Fruit fly (Drosophila melanogaster) Kc167 (cell line): ENCODE data around the gene cact.

Source experiments
- Myc ChIP-seq: fragments of >200 bp; optimal IDR thresholded peaks from 2 replicates; lab custom pipeline; 2017; ENCODE audit warnings: missing external identifiers
- Sin3A ChIP-seq: fragments of >200 bp; optimal IDR thresholded peaks from 2 replicates; lab custom pipeline; 2018; ENCODE audit warnings: missing external identifiers
- h ChIP-seq: fragments of >200 bp; optimal IDR thresholded peaks from 3 replicates; lab custom pipeline; 2018; ENCODE audit warnings: missing external identifiers
- insv ChIP-seq: fragments of >200 bp; optimal IDR thresholded peaks from 3 replicates; lab custom pipeline; 2018; ENCODE audit warnings: missing external identifiers
- psq ChIP-seq: fragments of >200 bp; optimal IDR thresholded peaks from 2 replicates; lab custom pipeline; 2017; ENCODE audit warnings: missing external identifiers
- ttk ChIP-seq: sonication (Bioruptor generic); optimal IDR thresholded peaks from 2 replicates; lab custom pipeline; 2017; ENCODE audit warnings: missing external identifiers

Gene cact

DNA sequence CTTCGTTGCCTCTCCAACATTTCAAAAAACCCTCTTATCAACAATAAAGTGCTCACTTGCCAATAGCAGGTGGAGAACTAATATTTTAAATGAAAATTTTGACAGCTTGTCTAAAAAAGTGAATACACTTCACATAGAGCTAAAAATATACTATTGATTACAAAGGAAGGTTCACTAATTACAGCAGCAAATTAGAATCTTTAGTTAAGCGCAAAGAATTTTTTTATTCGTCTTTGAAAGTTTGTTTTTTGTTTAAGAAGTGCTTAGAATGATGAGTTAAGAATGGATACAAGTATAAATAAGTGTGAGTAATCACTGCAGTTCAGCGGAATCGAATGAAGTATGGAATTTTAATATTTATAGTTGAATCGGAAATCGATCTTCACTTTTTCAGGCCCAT, 16.2 kb upstream of the cact start, which contains the start of gene CG44405:
Gene CG44405 (minus strand): TSS at position 101 of the 400 bp plus-strand sequence.
- TF ChIP-seq Myc (lab: Kevin White, UChicago): no peak
- no peak for TF ChIP-seq h (lab: Kevin White, UChicago)
- TF ChIP-seq ttk (lab: Kevin White, UChicago): no peak
- TF ChIP-seq Sin3A (lab: Kevin White, UChicago): no peak
- TF ChIP-seq psq (lab: Kevin White, UChicago): no peak
- no peak for TF ChIP-seq insv

DNA sequence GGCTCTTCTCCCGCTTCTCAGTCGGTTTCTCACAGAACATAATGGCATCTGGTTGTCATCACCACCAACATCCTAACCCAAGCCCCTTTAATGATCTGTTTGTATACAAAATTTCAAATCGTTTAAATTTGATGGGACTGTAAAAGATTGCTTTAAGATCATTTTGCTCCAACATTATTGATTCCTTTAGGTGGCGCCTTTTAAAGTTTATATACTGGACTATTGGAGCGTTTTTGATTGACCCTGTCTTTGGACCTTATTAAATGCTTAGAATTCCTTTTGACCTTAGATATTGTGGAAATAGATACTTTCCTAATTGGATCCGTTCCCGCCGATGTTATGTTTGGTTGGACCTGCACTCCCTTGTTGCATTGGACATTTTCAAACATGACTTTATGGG, 14.3 kb upstream of the cact start, which contains the start of gene CG42266:
Gene CG42266 (minus strand): TSS at position 101 of the 400 bp plus-strand sequence.
- TF ChIP-seq ttk (lab: Kevin White, UChicago) (no peak), Myc (lab: Kevin White, UChicago) (no peak), Sin3A (lab: Kevin White, UChicago) (no peak), insv (no peak), h (lab: Kevin White, UChicago) (no peak), psq (lab: Kevin White, UChicago) (no peak)

DNA sequence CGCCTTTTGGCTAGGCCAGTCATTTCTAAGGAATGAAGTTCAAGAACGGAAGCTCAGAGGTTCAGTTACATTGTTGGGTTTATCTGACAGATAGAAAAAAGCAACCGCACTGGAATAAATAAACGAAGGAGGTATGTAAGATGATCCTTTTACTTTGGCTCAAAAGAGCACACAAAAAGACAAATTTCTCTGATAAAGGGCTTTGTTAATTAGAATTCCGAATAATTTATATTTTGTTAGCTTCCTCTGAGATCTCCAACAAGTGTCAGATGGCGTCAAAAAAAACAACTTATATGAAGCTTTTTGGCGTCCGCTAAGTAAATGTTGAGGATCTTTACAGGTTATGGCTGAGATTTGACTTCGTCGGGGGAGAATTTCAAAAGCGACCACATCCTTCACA, 11.8 kb upstream of the cact start, which contains the start of gene CG31817:
Gene CG31817 (minus strand): TSS at position 101 of the 400 bp plus-strand sequence.
- TF ChIP-seq h (lab: Kevin White, UChicago): no peak
- no peak for TF ChIP-seq Sin3A (lab: Kevin White, UChicago)
- no peak for TF ChIP-seq Myc (lab: Kevin White, UChicago)
- TF ChIP-seq ttk (lab: Kevin White, UChicago): no peak
- TF ChIP-seq psq (lab: Kevin White, UChicago): no peak
- TF ChIP-seq insv: no peak

DNA sequence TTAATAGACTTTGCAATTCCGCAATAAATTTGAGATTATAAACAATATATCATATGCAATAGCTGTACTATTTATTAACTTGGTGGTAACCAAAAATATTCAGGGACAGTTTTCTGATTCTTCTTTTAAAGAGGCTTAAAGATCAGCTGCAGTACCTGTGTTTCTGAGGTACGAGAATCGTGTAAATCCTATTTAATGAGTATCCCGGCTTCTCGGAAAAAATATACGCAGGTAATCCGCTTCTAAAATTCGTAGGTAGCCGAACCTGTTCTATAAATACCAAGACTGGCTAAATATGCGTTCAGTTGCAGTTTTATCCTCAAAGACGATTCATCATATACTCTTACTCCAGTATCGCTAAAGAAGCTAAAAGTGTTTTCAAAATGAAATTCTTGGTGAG, 3.6 kb upstream of the cact start, which contains the start of gene CG4440:
Gene CG4440 (plus strand): TSS at position 301 of the 400 bp plus-strand sequence.
- TF ChIP-seq Sin3A (lab: Kevin White, UChicago) (no peak), psq (lab: Kevin White, UChicago) (no peak), h (lab: Kevin White, UChicago) (no peak), insv (no peak), Myc (lab: Kevin White, UChicago) (no peak), ttk (lab: Kevin White, UChicago) (no peak)

DNA sequence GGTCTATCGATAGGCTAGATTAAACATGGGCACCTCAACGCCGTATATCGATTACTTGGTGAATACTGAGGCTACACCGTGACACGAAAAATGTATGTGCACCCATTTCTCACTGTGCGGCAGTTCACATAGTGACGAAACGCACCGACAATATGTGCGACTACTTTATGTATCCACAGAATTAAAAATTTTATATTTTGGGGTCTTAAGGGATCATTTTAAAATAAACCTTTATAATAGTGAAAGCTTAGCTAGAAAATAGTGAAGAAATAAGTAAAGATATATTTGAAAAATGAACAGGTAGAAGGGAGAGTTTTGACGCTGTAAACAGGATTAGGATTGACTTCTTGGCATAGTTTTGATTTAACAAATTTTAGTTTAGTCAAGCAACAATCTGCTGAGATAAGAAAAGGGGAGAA, 3.1 kb upstream of the cact start, which contains the start of gene mRpL4:
Gene mRpL4 (minus strand): TSS at position 31 of the 419 bp plus-strand sequence.
- TF ChIP-seq Sin3A (lab: Kevin White, UChicago): no peak
- TF ChIP-seq psq (lab: Kevin White, UChicago): no peak
- no peak for TF ChIP-seq insv
- TF ChIP-seq ttk (lab: Kevin White, UChicago): no peak
- TF ChIP-seq h (lab: Kevin White, UChicago): no peak
- TF ChIP-seq Myc (lab: Kevin White, UChicago): no peak

DNA sequence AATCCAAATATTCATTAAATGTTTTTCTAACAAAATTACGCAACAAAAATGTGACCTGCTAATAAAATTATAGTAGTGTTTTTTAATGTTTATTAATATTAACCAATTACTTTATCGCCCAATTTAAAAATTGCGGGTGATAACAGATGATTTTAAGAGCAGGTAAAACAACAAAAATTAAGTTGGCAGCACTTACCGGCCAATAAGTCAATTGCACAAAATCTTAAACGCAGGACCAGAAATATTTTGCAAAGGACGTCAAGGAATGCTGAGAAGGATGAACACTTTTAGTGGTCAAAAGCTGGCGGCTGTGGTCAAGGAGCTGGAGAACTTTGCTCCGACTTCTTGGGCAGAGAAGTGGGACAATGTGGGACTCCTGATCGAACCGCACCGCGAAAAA, 885 bp upstream of the cact start, which contains the start of gene CG4278:
Gene CG4278 (plus strand): TSS at position 178 of the 400 bp plus-strand sequence.
- no peak for TF ChIP-seq Sin3A (lab: Kevin White, UChicago)
- no peak for TF ChIP-seq ttk (lab: Kevin White, UChicago)
- no peak for TF ChIP-seq psq (lab: Kevin White, UChicago)
- no peak for TF ChIP-seq Myc (lab: Kevin White, UChicago)
- TF ChIP-seq insv: no peak
- TF ChIP-seq h (lab: Kevin White, UChicago): no peak

DNA sequence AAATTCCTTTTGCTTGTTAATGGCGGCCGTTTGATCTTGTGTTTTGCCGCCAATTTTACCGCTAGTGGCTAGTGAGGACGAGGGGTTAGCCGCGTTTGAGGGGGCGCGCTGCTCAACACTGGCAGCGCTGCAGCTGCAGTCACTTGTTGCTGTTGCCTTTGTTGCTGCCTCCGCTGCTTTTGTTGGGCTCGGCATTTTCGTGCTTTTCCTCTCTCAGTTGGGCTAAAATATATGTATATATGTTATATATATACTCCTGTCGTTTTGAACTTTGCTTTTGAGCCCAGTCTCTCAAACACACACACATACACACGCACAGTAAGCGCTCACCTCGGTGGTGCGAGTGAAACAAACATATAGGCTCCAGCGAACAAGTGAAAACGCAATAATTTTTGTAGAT, 1.2 kb downstream of the cact start:
- no peak for TF ChIP-seq Myc (lab: Kevin White, UChicago)
- TF ChIP-seq h (lab: Kevin White, UChicago): no peak
- no peak for TF ChIP-seq Sin3A (lab: Kevin White, UChicago)
- no peak for TF ChIP-seq ttk (lab: Kevin White, UChicago)
- TF ChIP-seq psq (lab: Kevin White, UChicago): no peak
- no peak for TF ChIP-seq insv

DNA sequence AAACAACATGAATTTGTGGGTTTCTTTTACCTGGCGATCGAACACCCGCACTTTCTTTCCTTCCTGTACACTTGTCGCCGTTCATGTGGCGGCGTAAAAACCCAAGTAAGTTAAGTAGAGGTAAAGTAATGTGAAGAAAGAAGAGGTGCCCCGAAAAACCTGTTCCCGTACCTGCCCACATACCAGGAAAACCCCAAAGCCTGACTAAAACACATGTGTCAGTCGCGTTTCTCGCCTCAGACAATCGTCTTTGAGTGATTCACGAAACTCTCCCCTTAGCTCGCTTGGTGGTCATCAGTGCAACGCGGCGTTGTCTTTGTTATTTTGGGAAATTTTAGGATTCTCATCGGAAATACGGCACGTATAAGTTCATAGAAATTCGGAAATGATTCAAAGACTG, 2.5 kb downstream of the cact start:
- TF ChIP-seq Myc (lab: Kevin White, UChicago): no peak
- TF ChIP-seq h (lab: Kevin White, UChicago): no peak
- no peak for TF ChIP-seq Sin3A (lab: Kevin White, UChicago)
- no peak for TF ChIP-seq ttk (lab: Kevin White, UChicago)
- no peak for TF ChIP-seq insv
- TF ChIP-seq psq (lab: Kevin White, UChicago): no peak

DNA sequence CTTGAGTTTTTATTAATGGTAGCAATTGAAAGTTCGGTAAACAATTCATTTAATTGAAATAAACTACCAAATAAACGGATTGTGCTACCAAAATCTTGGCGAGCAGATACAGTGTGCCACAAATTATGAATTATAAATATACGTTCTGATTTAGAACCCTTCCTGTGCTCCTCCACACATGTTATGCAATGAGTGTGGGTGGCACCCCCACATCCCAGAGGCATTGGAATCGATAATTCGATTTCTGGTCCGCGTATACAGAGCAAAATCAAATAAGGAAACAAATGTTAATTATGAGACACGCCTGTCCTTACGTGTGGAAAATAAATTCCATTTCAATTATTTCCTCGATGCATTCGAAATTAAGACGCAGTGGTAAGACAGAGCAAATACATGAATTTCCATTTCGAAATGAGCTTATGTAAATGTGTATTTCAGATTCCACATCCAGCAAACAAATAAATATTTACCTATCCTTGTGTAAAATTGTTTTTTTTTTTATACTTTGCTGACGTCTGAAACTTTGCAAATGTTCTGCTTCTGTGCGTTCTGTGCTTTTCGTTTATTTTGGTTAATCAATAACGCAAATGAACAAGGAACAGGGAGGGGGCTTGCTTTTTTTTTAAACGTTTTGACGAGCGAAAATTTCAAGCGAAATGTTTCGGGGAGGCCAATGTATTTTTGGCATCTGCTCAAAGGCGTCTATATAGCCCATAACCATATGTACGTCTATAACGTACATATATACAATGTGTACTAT, 4.0 kb downstream of the cact start:
- TF ChIP-seq Sin3A (lab: Kevin White, UChicago) (no peak), insv (no peak), psq (lab: Kevin White, UChicago) (no peak), h (lab: Kevin White, UChicago) (no peak), Myc (lab: Kevin White, UChicago) (no peak), ttk (lab: Kevin White, UChicago) (no peak)

DNA sequence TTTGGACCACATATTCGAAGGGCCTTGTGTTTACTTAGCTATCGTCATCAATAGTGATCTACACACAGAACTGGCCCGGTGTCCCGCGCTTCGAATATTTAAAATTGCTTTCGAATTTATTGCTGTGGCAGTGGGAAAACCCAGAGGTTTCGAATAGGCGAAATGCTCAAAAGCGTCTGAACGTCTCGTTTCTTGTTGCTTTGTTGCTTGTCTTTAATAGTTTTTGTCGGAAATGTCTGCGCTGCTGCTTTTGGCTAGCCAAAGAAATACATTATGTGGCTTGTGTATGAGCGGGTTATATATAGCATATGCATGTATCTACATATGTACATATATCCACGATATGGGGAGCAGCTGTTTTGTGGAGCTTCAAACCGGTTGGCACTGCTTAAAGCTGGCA, 4.8 kb downstream of the cact start:
- TF ChIP-seq ttk (lab: Kevin White, UChicago) (no peak), psq (lab: Kevin White, UChicago) (no peak), Sin3A (lab: Kevin White, UChicago) (no peak), h (lab: Kevin White, UChicago) (no peak), Myc (lab: Kevin White, UChicago) (no peak), insv (no peak)

DNA sequence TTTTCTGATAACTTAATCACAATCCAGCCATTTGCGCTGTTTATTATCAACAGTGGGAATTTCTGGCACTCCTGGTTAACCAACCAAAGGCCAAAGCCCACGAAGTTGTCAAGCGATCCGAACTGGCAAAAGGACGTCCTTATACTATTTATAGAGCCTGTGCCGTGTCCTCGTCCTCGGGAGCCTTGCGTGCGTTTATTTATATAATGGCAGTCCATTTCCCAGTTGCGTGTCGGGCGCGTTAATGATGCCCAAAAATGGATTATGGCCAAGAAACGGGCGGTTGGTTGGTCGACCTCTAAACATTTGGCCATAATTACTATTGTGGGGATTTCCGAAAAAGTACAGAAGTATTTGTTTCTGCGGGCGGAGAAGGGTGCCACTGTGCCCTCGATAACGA, 5.6 kb downstream of the cact start:
- no peak for TF ChIP-seq Myc (lab: Kevin White, UChicago)
- TF ChIP-seq insv: no peak
- no peak for TF ChIP-seq psq (lab: Kevin White, UChicago)
- TF ChIP-seq ttk (lab: Kevin White, UChicago): no peak
- TF ChIP-seq Sin3A (lab: Kevin White, UChicago): no peak
- TF ChIP-seq h (lab: Kevin White, UChicago): no peak
